Fruit fly (Drosophila melanogaster) whole organism, embryonic: Measurements from ENCODE around the gene CG14903.
A peak's percentile ranks its signal among the peaks of the same experiment; 100 is the strongest.

ENCODE experiments used
- ATbp ChIP-seq: fragments of 200-800 bp; sonication (Bioruptor generic); optimal IDR thresholded peaks from 2 replicates; lab custom pipeline; 2017; ENCODE audit warnings: missing biosample characterization, mild to moderate bottlenecking, missing genetic modification characterization, missing genetic modification reagents
- Abd-B ChIP-seq: fragments of 200-800 bp; sonication (Bioruptor generic); optimal IDR thresholded peaks from 2 replicates; lab custom pipeline; 2018; ENCODE audit warnings: missing biosample characterization, mild to moderate bottlenecking, missing genetic modification characterization, moderate library complexity
- Antp ChIP-seq: fragments of 200-800 bp; sonication (Bioruptor generic); optimal IDR thresholded peaks from 3 replicates; lab custom pipeline; 2016; ENCODE audit warnings: missing biosample characterization, missing genetic modification characterization
- Atf3 ChIP-seq: fragments of 200-800 bp; sonication (Bioruptor generic); optimal IDR thresholded peaks from 3 replicates; lab custom pipeline; 2016; ENCODE audit warnings: missing biosample characterization, missing genetic modification characterization
- CG10147 ChIP-seq: fragments of 200-800 bp; sonication (Bioruptor generic); optimal IDR thresholded peaks from 2 replicates; lab custom pipeline; 2019; ENCODE audit warnings: missing biosample characterization, mild to moderate bottlenecking, missing genetic modification characterization, moderate library complexity
- CG11085 ChIP-seq: fragments of 200-800 bp; sonication (Bioruptor generic); IDR thresholded peaks from 2 replicates; pipeline ENCODE4 v1.3.6; 2022; ENCODE audit warnings: missing biosample characterization, missing genetic modification characterization
- CG11093 ChIP-seq: fragments of 200-800 bp; sonication (Bioruptor generic); IDR thresholded peaks from 3 replicates; pipeline ENCODE4 v1.3.6; 2022; ENCODE audit warnings: missing biosample characterization, missing genetic modification characterization
- CG12769 ChIP-seq: fragments of 200-800 bp; sonication (Bioruptor generic); optimal IDR thresholded peaks from 2 replicates; lab custom pipeline; 2019; ENCODE audit warnings: missing biosample characterization, mild to moderate bottlenecking, missing genetic modification characterization, moderate library complexity
- CG13775 ChIP-seq: fragments of 200-800 bp; sonication (Bioruptor generic); optimal IDR thresholded peaks from 3 replicates; lab custom pipeline; 2017; ENCODE audit warnings: missing biosample characterization, mild to moderate bottlenecking, missing genetic modification characterization
- CG1529 ChIP-seq: fragments of 200-800 bp; sonication (Bioruptor generic); optimal IDR thresholded peaks from 3 replicates; lab custom pipeline; 2018; ENCODE audit warnings: missing biosample characterization, missing genetic modification characterization
- CG18476 ChIP-seq: fragments of 200-800 bp; sonication (Bioruptor generic); optimal IDR thresholded peaks from 2 replicates; lab custom pipeline; 2016; ENCODE audit warnings: missing biosample characterization, mild to moderate bottlenecking, missing genetic modification characterization
- CG18599 ChIP-seq: fragments of 200-800 bp; sonication (Bioruptor generic); optimal IDR thresholded peaks from 3 replicates; lab custom pipeline; 2017; ENCODE audit warnings: missing biosample characterization, missing genetic modification characterization, mild to moderate bottlenecking, moderate library complexity, missing genetic modification reagents
- CG18619 ChIP-seq: fragments of 200-800 bp; sonication (Bioruptor generic); optimal IDR thresholded peaks from 3 replicates; lab custom pipeline; 2017; ENCODE audit warnings: missing biosample characterization, mild to moderate bottlenecking, missing genetic modification characterization
- CG2116 ChIP-seq: fragments of 200-800 bp; sonication (Bioruptor generic); optimal IDR thresholded peaks from 3 replicates; lab custom pipeline; 2018; ENCODE audit warnings: missing biosample characterization, mild to moderate bottlenecking, missing genetic modification characterization
- CG2120 ChIP-seq: fragments of 200-800 bp; sonication (Bioruptor generic); optimal IDR thresholded peaks from 3 replicates; lab custom pipeline; 2016; ENCODE audit warnings: missing biosample characterization, missing genetic modification characterization
- CG32532 ChIP-seq: fragments of 200-800 bp; sonication (Bioruptor generic); IDR thresholded peaks from 2 replicates; pipeline ENCODE4 v1.3.6; 2022; ENCODE audit warnings: missing biosample characterization, missing genetic modification characterization
- CG32772 ChIP-seq: fragments of 200-800 bp; sonication (Bioruptor generic); IDR thresholded peaks from 2 replicates; pipeline ENCODE4 v1.3.6; 2022; ENCODE audit warnings: missing biosample characterization, missing genetic modification characterization
- CG33213 ChIP-seq: fragments of 200-800 bp; sonication (Bioruptor generic); optimal IDR thresholded peaks from 3 replicates; lab custom pipeline; 2016; ENCODE audit warnings: missing biosample characterization, missing genetic modification characterization
- CG3995 ChIP-seq: fragments of 200-800 bp; sonication (Bioruptor generic); optimal IDR thresholded peaks from 3 replicates; lab custom pipeline; 2016; ENCODE audit warnings: missing biosample characterization, missing genetic modification characterization
- CG4282 ChIP-seq: fragments of 200-800 bp; sonication (Bioruptor generic); optimal IDR thresholded peaks from 2 replicates; lab custom pipeline; 2016; ENCODE audit warnings: missing biosample characterization, missing genetic modification characterization
- CG4730 ChIP-seq: fragments of 200-800 bp; sonication (Bioruptor generic); IDR thresholded peaks from 2 replicates; pipeline ENCODE4 v1.3.6; 2022; ENCODE audit warnings: missing biosample characterization, missing genetic modification characterization
- CG6683 ChIP-seq: fragments of 200-800 bp; sonication (Bioruptor generic); optimal IDR thresholded peaks from 2 replicates; lab custom pipeline; 2017; ENCODE audit warnings: missing biosample characterization, mild to moderate bottlenecking, missing genetic modification characterization, missing genetic modification reagents
- CG7839 ChIP-seq: fragments of 200-800 bp; sonication (Bioruptor generic); optimal IDR thresholded peaks from 3 replicates; lab custom pipeline; 2018; ENCODE audit warnings: missing biosample characterization, mild to moderate bottlenecking, missing genetic modification characterization, moderate library complexity
- CG8359 ChIP-seq: fragments of 200-800 bp; sonication (Bioruptor generic); optimal IDR thresholded peaks from 2 replicates; lab custom pipeline; 2017; ENCODE audit warnings: missing biosample characterization, mild to moderate bottlenecking, missing genetic modification characterization, borderline replicate concordance
- CG8944 ChIP-seq: fragments of 200-800 bp; sonication (Bioruptor generic); optimal IDR thresholded peaks from 3 replicates; lab custom pipeline; 2016; ENCODE audit warnings: missing biosample characterization, missing genetic modification characterization
- CTCF ChIP-seq: fragments of 200-800 bp; sonication (Bioruptor generic); optimal IDR thresholded peaks from 2 replicates; lab custom pipeline; 2017; ENCODE audit warnings: missing biosample characterization, mild to moderate bottlenecking, missing genetic modification characterization, moderate library complexity
- Dp ChIP-seq: fragments of 200-800 bp; sonication (Bioruptor generic); optimal IDR thresholded peaks from 2 replicates; lab custom pipeline; 2018; ENCODE audit warnings: missing biosample characterization, mild to moderate bottlenecking, missing genetic modification characterization, moderate library complexity
- H15 ChIP-seq: fragments of 200-800 bp; sonication (Bioruptor generic); IDR thresholded peaks from 3 replicates; pipeline ENCODE4 v1.3.6; 2022; ENCODE audit warnings: missing biosample characterization, missing genetic modification characterization
- HLH3B ChIP-seq: fragments of 200-800 bp; sonication (Bioruptor generic); IDR thresholded peaks from 2 replicates; pipeline ENCODE4 v1.3.6; 2022; ENCODE audit warnings: missing biosample characterization, missing genetic modification characterization
- HLHmδ ChIP-seq: fragments of 200-800 bp; sonication (Bioruptor generic); optimal IDR thresholded peaks from 2 replicates; lab custom pipeline; 2018; ENCODE audit warnings: missing biosample characterization, mild to moderate bottlenecking, missing genetic modification characterization, moderate library complexity
- Lim3 ChIP-seq: fragments of 200-800 bp; sonication (Bioruptor generic); IDR thresholded peaks from 2 replicates; pipeline ENCODE4 v1.3.6; 2022; ENCODE audit warnings: missing biosample characterization, missing genetic modification characterization
- Nf-YC ChIP-seq: fragments of 200-800 bp; optimal IDR thresholded peaks from 3 replicates; lab custom pipeline; 2019; ENCODE audit warnings: missing biosample characterization, mild to moderate bottlenecking, missing genetic modification characterization, moderate library complexity
- Pdp1 ChIP-seq, 2 experiments: fragments of 200-800 bp; sonication (Bioruptor generic); optimal IDR thresholded peaks; 3 replicates each; lab custom pipeline; 2016; ENCODE audit warnings: missing biosample characterization in 2 of 2, missing genetic modification characterization in 2 of 2, mild to moderate bottlenecking in 1 of 2, moderate library complexity in 1 of 2
- Rfx ChIP-seq: fragments of 200-800 bp; sonication (Bioruptor generic); IDR thresholded peaks from 2 replicates; pipeline ENCODE4 v1.3.6; 2022; ENCODE audit warnings: missing biosample characterization, missing genetic modification characterization
- Six4 ChIP-seq: fragments of 200-800 bp; sonication (Bioruptor generic); optimal IDR thresholded peaks from 2 replicates; lab custom pipeline; 2016; ENCODE audit warnings: missing biosample characterization, missing genetic modification characterization
- Ssrp ChIP-seq: fragments of 200-800 bp; sonication (Bioruptor generic); optimal IDR thresholded peaks from 2 replicates; lab custom pipeline; 2018; ENCODE audit warnings: missing biosample characterization, mild to moderate bottlenecking, missing genetic modification characterization, moderate library complexity
- Usf ChIP-seq: fragments of 200-800 bp; sonication (Bioruptor generic); optimal IDR thresholded peaks from 2 replicates; lab custom pipeline; 2017; ENCODE audit warnings: missing genotype, missing biosample characterization, missing genetic modification characterization
- ash1 ChIP-seq: fragments of 200-800 bp; sonication (Bioruptor generic); optimal IDR thresholded peaks from 2 replicates; lab custom pipeline; 2018; ENCODE audit warnings: missing biosample characterization, mild to moderate bottlenecking, missing genetic modification characterization
- ato ChIP-seq: fragments of 200-800 bp; sonication (Bioruptor generic); IDR thresholded peaks from 2 replicates; pipeline ENCODE4 v1.3.6; 2022; ENCODE audit warnings: missing biosample characterization, missing genetic modification characterization; ENCODE audit not compliant: partially characterized antibody
- cg ChIP-seq: fragments of 200-800 bp; sonication (Bioruptor generic); optimal IDR thresholded peaks from 3 replicates; lab custom pipeline; 2019; ENCODE audit warnings: missing biosample characterization, mild to moderate bottlenecking, missing genetic modification characterization, moderate library complexity
- grn ChIP-seq: fragments of 200-800 bp; sonication (Bioruptor generic); optimal IDR thresholded peaks from 3 replicates; lab custom pipeline; 2017; ENCODE audit warnings: missing biosample characterization, missing genetic modification characterization
- ind ChIP-seq: fragments of 200-800 bp; sonication (Bioruptor generic); optimal IDR thresholded peaks from 3 replicates; lab custom pipeline; 2016; ENCODE audit warnings: missing biosample characterization, missing genetic modification characterization
- lilli ChIP-seq: fragments of 200-800 bp; sonication (Bioruptor generic); optimal IDR thresholded peaks from 3 replicates; lab custom pipeline; 2016; ENCODE audit warnings: missing biosample characterization, missing genetic modification characterization
- nerfin-1 ChIP-seq: fragments of 200-800 bp; sonication (Bioruptor generic); optimal IDR thresholded peaks from 3 replicates; lab custom pipeline; 2019; ENCODE audit warnings: missing biosample characterization, mild to moderate bottlenecking, missing genetic modification characterization, moderate library complexity
- phol ChIP-seq: fragments of 200-800 bp; sonication (Bioruptor generic); optimal IDR thresholded peaks from 3 replicates; lab custom pipeline; 2018; ENCODE audit warnings: missing biosample characterization, mild to moderate bottlenecking, missing genetic modification characterization, moderate library complexity
- row ChIP-seq: fragments of 200-800 bp; sonication (Bioruptor generic); IDR thresholded peaks from 3 replicates; pipeline ENCODE4 v1.3.6; 2022; ENCODE audit warnings: missing biosample characterization, missing genetic modification characterization
- sens-2 ChIP-seq: fragments of 200-800 bp; sonication (Bioruptor generic); IDR thresholded peaks from 2 replicates; pipeline ENCODE4 v1.3.6; 2022; ENCODE audit warnings: missing biosample characterization, missing genetic modification characterization
- slbo ChIP-seq: fragments of 200-800 bp; sonication (Bioruptor generic); IDR thresholded peaks from 2 replicates; pipeline ENCODE4 v1.3.6; 2022; ENCODE audit warnings: missing biosample characterization, missing genetic modification characterization
- sug ChIP-seq: fragments of 200-800 bp; optimal IDR thresholded peaks from 2 replicates; lab custom pipeline; 2019; ENCODE audit warnings: missing biosample characterization, mild to moderate bottlenecking, missing genetic modification characterization, moderate library complexity
- tna ChIP-seq: fragments of 200-800 bp; sonication (Bioruptor generic); IDR thresholded peaks from 2 replicates; pipeline ENCODE4 v1.3.6; 2022; ENCODE audit warnings: missing biosample characterization, missing genetic modification characterization; ENCODE audit not compliant: partially characterized antibody
- zen2 ChIP-seq: fragments of 200-800 bp; sonication (Bioruptor generic); IDR thresholded peaks from 3 replicates; pipeline ENCODE4 v1.3.6; 2022; ENCODE audit warnings: missing biosample characterization, missing genetic modification characterization; ENCODE audit not compliant: partially characterized antibody

CG14903 gene

dm6 chr3R:16558623-16559155 lies 14.9 kb downstream of the CG14903 start (continued):
- TF ChIP-seq HLHmδ: no peak
- no peak for TF ChIP-seq CG1529
- TF ChIP-seq sug (tag; lab: Kevin White, UChicago): no peak
- peak in 1 of 2 experiments; percentile 4 for TF ChIP-seq Pdp1 (GFP tag; optimal IDR thresholded peaks at IDR 0.05; lab: Kevin White, UChicago)
- no peak for TF ChIP-seq CG3995
- TF ChIP-seq ash1 (GFP tag; lab: Kevin White, UChicago): no peak
- TF ChIP-seq Ssrp (tag; lab: Kevin White, UChicago): no peak
- peak; percentile 67 for TF ChIP-seq slbo (GFP tag; lab: Robert Waterston, UW)
- TF ChIP-seq CG18619 (GFP tag; lab: Kevin White, UChicago): no peak
- peak; percentile 66 for TF ChIP-seq CG10147
- no peak for TF ChIP-seq Lim3 (GFP tag; lab: Robert Waterston, UW)
- TF ChIP-seq tna (GFP tag; lab: Robert Waterston, UW): no peak
- TF ChIP-seq CG32532 (GFP tag; lab: Robert Waterston, UW): no peak
- TF ChIP-seq CG18599 (GFP tag; lab: Kevin White, UChicago): peak; percentile 41
- TF ChIP-seq nerfin-1 (tag; lab: Kevin White, UChicago): no peak
- TF ChIP-seq CG13775: no peak
- TF ChIP-seq CG7839: peak; percentile 13
- no peak for TF ChIP-seq Dp (GFP tag; lab: Kevin White, UChicago)
- TF ChIP-seq phol (tag; lab: Kevin White, UChicago): peak; percentile 23
- TF ChIP-seq Usf (GFP tag; lab: Kevin White, UChicago): no peak
- TF ChIP-seq CG2116 (GFP tag; lab: Kevin White, UChicago): no peak
- no peak for TF ChIP-seq ATbp (GFP tag; lab: Kevin White, UChicago)
- TF ChIP-seq CG4730: 0 out of 2 replicates have a peak, but pooled peaks have one; percentile 19
- peak; percentile 36; the same call in 1 of the 3 replicates for TF ChIP-seq CG11093 (GFP tag; lab: Robert Waterston, UW)
- no peak for TF ChIP-seq Atf3 (GFP tag; lab: Kevin White, UChicago)
- no peak for TF ChIP-seq cg (GFP tag; lab: Kevin White, UChicago)
- TF ChIP-seq ato (GFP tag; lab: Robert Waterston, UW): no peak
- no peak for TF ChIP-seq CG8359 (GFP tag; lab: Kevin White, UChicago)
- 0 out of 2 replicates have a peak, but pooled peaks have one; percentile 36 for TF ChIP-seq CG32772 (GFP tag; lab: Robert Waterston, UW)
- no peak for TF ChIP-seq CG8944 (GFP tag; lab: Kevin White, UChicago)
- peak; percentile 48; the same call in 1 of the 2 replicates for TF ChIP-seq HLH3B
- no peak for TF ChIP-seq grn (GFP tag; lab: Kevin White, UChicago)
- peak; percentile 62 for TF ChIP-seq CG12769
- TF ChIP-seq Six4 (GFP tag; lab: Kevin White, UChicago): no peak
- peak; percentile 11 for TF ChIP-seq Abd-B (GFP tag; lab: Kevin White, UChicago)
- TF ChIP-seq CG11085 (GFP tag; lab: Robert Waterston, UW): no peak
- TF ChIP-seq row (GFP tag; lab: Robert Waterston, UW): peak; percentile 66
- no peak for TF ChIP-seq CTCF
- no peak for TF ChIP-seq CG33213 (GFP tag; lab: Kevin White, UChicago)
- TF ChIP-seq lilli (GFP tag; lab: Kevin White, UChicago): no peak
- TF ChIP-seq CG2120: peak; percentile 45
- peak; percentile 67 for TF ChIP-seq Rfx (GFP tag; lab: Robert Waterston, UW)
- TF ChIP-seq CG4282 (GFP tag; lab: Kevin White, UChicago): no peak
- no peak for TF ChIP-seq H15 (GFP tag; lab: Robert Waterston, UW)
- no peak for TF ChIP-seq sens-2 (GFP tag; lab: Robert Waterston, UW)
- TF ChIP-seq CG6683: no peak
- no peak for TF ChIP-seq Nf-YC
- TF ChIP-seq zen2: no peak
- peak; percentile 12 for TF ChIP-seq ind (GFP tag; lab: Kevin White, UChicago)
- no peak for TF ChIP-seq Antp (GFP tag; lab: Kevin White, UChicago)
- TF ChIP-seq CG18476 (GFP tag; lab: Kevin White, UChicago): no peak
